Fruit fly (Drosophila melanogaster): ENCODE measurements around the gene Nprl2.

Nprl2 gene

DNA sequence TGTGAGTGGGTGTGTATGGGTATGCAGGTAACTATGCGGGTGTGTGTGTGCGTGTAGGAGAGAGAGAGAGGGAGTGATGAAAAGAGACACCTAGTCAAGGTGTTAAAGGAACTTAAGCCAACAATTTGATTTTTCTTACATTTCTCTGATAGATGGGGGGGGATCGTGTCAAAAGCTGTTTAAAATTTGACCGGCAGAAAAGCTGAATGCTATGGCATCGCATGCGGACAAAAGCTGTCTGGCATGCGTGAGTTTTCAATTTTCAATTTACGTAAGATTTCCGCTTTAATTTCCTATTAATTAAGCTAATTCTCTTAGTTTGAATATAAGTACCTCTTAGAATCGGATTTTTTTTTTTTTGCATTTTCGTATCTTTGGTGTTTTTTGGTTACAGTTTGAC lies 44.3 kb downstream of the Nprl2 start (continued):
- TF ChIP-seq lola (GFP tag; optimal IDR thresholded peaks at IDR 0.05) (no peak), CG9727 (GFP tag; optimal IDR thresholded peaks at IDR 0.05) (no peak), CG6689 (GFP tag; IDR thresholded peaks at IDR 0.05) (no peak), CG12391 (tag; optimal IDR thresholded peaks at IDR 0.05) (no peak), Bgb (GFP tag; IDR thresholded peaks at IDR 0.05; ENCODE audit: partially characterized antibody) (peak; percentile 48; the same call in 1 of the 2 replicates), B-H2 (GFP tag; optimal IDR thresholded peaks at IDR 0.05) (no peak), CG10959 (GFP tag; IDR thresholded peaks at IDR 0.05) (no peak), exex (tag; optimal IDR thresholded peaks at IDR 0.05) (no peak), BEAF-32 (GFP tag; optimal IDR thresholded peaks at IDR 0.05) (peak; percentile 24), CG34224 (GFP tag; IDR thresholded peaks at IDR 0.05; ENCODE audit: partially characterized antibody) (no peak), Eip74EF (GFP tag; optimal IDR thresholded peaks at IDR 0.05) (no peak), CG1024 (GFP tag; IDR thresholded peaks at IDR 0.05) (peak; percentile 15; the same call in 1 of the 2 replicates), seq (GFP tag; IDR thresholded peaks at IDR 0.05) (no peak), CG34422 (GFP tag; IDR thresholded peaks at IDR 0.05) (peak; percentile 52; the same call in 1 of the 3 replicates), Mad (GFP tag; optimal IDR thresholded peaks at IDR 0.05) (no peak), CG9876 (GFP tag; optimal IDR thresholded peaks at IDR 0.05) (peak; percentile 14), CG4282 (GFP tag; optimal IDR thresholded peaks at IDR 0.05) (no peak), CG10267 (tag; optimal IDR thresholded peaks at IDR 0.05) (no peak), CG31441 (GFP tag; IDR thresholded peaks at IDR 0.05) (no peak), CG12104 (GFP tag; optimal IDR thresholded peaks at IDR 0.05) (no peak), CG8478 (optimal IDR thresholded peaks at IDR 0.05) (no peak), H15 (GFP tag; IDR thresholded peaks at IDR 0.05) (0 out of 3 replicates have a peak, but pooled peaks have one; percentile 36), CG1832 (GFP tag; optimal IDR thresholded peaks at IDR 0.05) (no peak), CG18476 (GFP tag; optimal IDR thresholded peaks at IDR 0.05) (no peak), CG17361 (GFP tag; IDR thresholded peaks at IDR 0.05) (no peak), crol (GFP tag; IDR thresholded peaks at IDR 0.05) (peak; percentile 41; the same call in 1 of the 2 replicates), ara (GFP tag; IDR thresholded peaks at IDR 0.05) (no peak), CG7839 (tag; optimal IDR thresholded peaks at IDR 0.05) (peak; percentile 30), cato (GFP tag; optimal IDR thresholded peaks at IDR 0.05; ENCODE audit: borderline replicate concordance) (no peak), CG6272 (GFP tag; IDR thresholded peaks at IDR 0.05) (no peak), dm (GFP tag; optimal IDR thresholded peaks at IDR 0.05) (no peak), Vsx1 (GFP tag; optimal IDR thresholded peaks at IDR 0.05) (no peak), dysf (GFP tag; IDR thresholded peaks at IDR 0.05) (no peak), Jarid2 (GFP tag; optimal IDR thresholded peaks at IDR 0.05) (no peak), CHES-1-like (GFP tag; optimal IDR thresholded peaks at IDR 0.05) (peak; percentile 0), Hr51 (GFP tag; optimal IDR thresholded peaks at IDR 0.05) (no peak), Hr78 (GFP tag; optimal IDR thresholded peaks at IDR 0.05) (no peak)

DNA sequence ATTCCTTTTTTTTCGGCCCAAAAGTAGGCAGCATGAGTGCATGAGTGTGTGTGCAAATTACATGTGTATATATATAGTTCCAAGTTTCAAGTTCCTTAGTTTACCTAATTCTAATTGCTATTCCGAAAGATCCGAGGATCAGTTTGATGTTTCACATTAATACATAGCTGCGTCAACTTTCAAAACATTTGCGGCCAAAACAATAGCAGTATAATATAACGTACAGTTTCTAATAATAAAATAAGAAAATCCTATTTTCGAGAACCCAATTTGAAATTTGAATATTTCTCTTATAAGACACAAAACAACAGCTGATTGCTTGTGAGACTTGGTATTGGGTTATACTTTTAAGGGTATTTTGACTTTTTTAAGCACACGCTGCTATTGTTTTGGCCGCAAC lies 45.1 kb downstream of the Nprl2 start:
- no peak for TF ChIP-seq CG17568 (GFP tag; optimal IDR thresholded peaks at IDR 0.05)
- TF ChIP-seq CTCF (GFP tag; optimal IDR thresholded peaks at IDR 0.05), result peak; percentile 41
- TF ChIP-seq Elba2 (GFP tag; optimal IDR thresholded peaks at IDR 0.05), result peak; percentile 57
- no peak for TF ChIP-seq CG4854 (GFP tag; optimal IDR thresholded peaks at IDR 0.05)
- TF ChIP-seq CG1603 (tag; optimal IDR thresholded peaks at IDR 0.05), result peak; percentile 2
- TF ChIP-seq gem (tag; optimal IDR thresholded peaks at IDR 0.05), result peak; percentile 36
- TF ChIP-seq CG18262 (tag; optimal IDR thresholded peaks at IDR 0.05), result no peak
- TF ChIP-seq Oli (tag; optimal IDR thresholded peaks at IDR 0.05), result peak; percentile 1
- peak; percentile 28 for TF ChIP-seq zen (tag; optimal IDR thresholded peaks at IDR 0.05)
- no peak for TF ChIP-seq CG17829 (tag; optimal IDR thresholded peaks at IDR 0.05)
- peak; percentile 47 for TF ChIP-seq cg (GFP tag; optimal IDR thresholded peaks at IDR 0.05)
- TF ChIP-seq CG4404 (GFP tag; IDR thresholded peaks at IDR 0.05), result no peak
- no peak for TF ChIP-seq hkb (optimal IDR thresholded peaks at IDR 0.05)
- TF ChIP-seq hkb (GFP tag; IDR thresholded peaks at IDR 0.05), result 0 out of 2 replicates have a peak, but pooled peaks have one; percentile 19
- no peak for TF ChIP-seq CG2120 (GFP tag; optimal IDR thresholded peaks at IDR 0.05)
- TF ChIP-seq nom (GFP tag; optimal IDR thresholded peaks at IDR 0.05), result peak; percentile 27
